Worm (Caenorhabditis elegans): Measurements from ENCODE around the gene srlf-17.

The srlf-17 gene

ce11 chrIV:11149454-11150163 lies 47.1 kb upstream of the srlf-17 start, which contains the start of the genes F01G4.6 and pfd-1 (continued):
- TF ChIP-seq zip-11 (GFP tag; IDR thresholded peaks at IDR 0.05): no peak
- peak; percentile 84 for TF ChIP-seq zag-1 (tag; optimal IDR thresholded peaks at IDR 0.05)
- no peak for TF ChIP-seq aly-2 (tag; optimal IDR thresholded peaks at IDR 0.05)
- no peak for TF ChIP-seq lin-15B (tag; optimal IDR thresholded peaks at IDR 0.05)
- no peak for TF ChIP-seq F44E2.7 (GFP tag; IDR thresholded peaks at IDR 0.05)
- no peak for TF ChIP-seq ceh-82 (tag; optimal IDR thresholded peaks at IDR 0.05)
- TF ChIP-seq pqm-1 (tag; optimal IDR thresholded peaks at IDR 0.05): peak; percentile 9
- peak; percentile 87 for TF ChIP-seq hmg-1.1 (GFP tag; IDR thresholded peaks at IDR 0.05)
- TF ChIP-seq Y5F2A.4 (GFP tag; optimal IDR thresholded peaks at IDR 0.05): no peak
- TF ChIP-seq ceh-28 (tag; optimal IDR thresholded peaks at IDR 0.05): no peak
- TF ChIP-seq ZK337.2 (GFP tag; IDR thresholded peaks at IDR 0.05): no peak
- peak; percentile 91 for TF ChIP-seq arid-1 (GFP tag; conservative IDR thresholded peaks at IDR 0.05)
- peak; percentile 92 for TF ChIP-seq nhr-11 (tag; optimal IDR thresholded peaks at IDR 0.05)
- no peak for TF ChIP-seq nhr-41 (GFP tag; IDR thresholded peaks at IDR 0.05)
- peak; percentile 87 for TF ChIP-seq nhr-28 (tag; optimal IDR thresholded peaks at IDR 0.05)
- no peak for TF ChIP-seq skn-1 (tag; optimal IDR thresholded peaks at IDR 0.05)
- peak; percentile 29 to 89 for TF ChIP-seq hif-1 (tag; optimal IDR thresholded peaks at IDR 0.05)
- peak; percentile 83 for TF ChIP-seq jun-1 (tag; optimal IDR thresholded peaks at IDR 0.05)
- TF ChIP-seq hlh-30 (tag; optimal IDR thresholded peaks at IDR 0.05; ENCODE audit: insufficient read depth): peak; percentile 89
- TF ChIP-seq daf-8 (GFP tag; IDR thresholded peaks at IDR 0.05): no peak
- TF ChIP-seq nhr-6 (tag; optimal IDR thresholded peaks at IDR 0.05): peak; percentile 92
- TF ChIP-seq nhr-237 (tag; optimal IDR thresholded peaks at IDR 0.05): no peak
- TF ChIP-seq nhr-102 (tag; optimal IDR thresholded peaks at IDR 0.05): peak; percentile 83
- TF ChIP-seq ztf-11 (tag; optimal IDR thresholded peaks at IDR 0.05): no peak
- TF ChIP-seq egl-43 (GFP tag; IDR thresholded peaks at IDR 0.05): 0 out of 2 replicates have a peak, but pooled peaks have one; percentile 56
- 0 out of 2 replicates have a peak, but pooled peaks have one; percentile 47 for TF ChIP-seq Y75B8A.6 (GFP tag; IDR thresholded peaks at IDR 0.05)
- TF ChIP-seq tag-97 (GFP tag; IDR thresholded peaks at IDR 0.05): no peak
- no peak for TF ChIP-seq unc-39 (tag; optimal IDR thresholded peaks at IDR 0.05)
- no peak for TF ChIP-seq spr-3 (GFP tag; optimal IDR thresholded peaks at IDR 0.05)
- peak; percentile 24 for TF ChIP-seq ces-1 (GFP tag; optimal IDR thresholded peaks at IDR 0.05)
- TF ChIP-seq ctbp-1 (GFP tag; IDR thresholded peaks at IDR 0.05): peak; percentile 69; the same call in 1 of the 2 replicates
- TF ChIP-seq cey-2 (tag; optimal IDR thresholded peaks at IDR 0.05; ENCODE audit: borderline replicate concordance, insufficient read depth): no peak
- peak; percentile 66 for TF ChIP-seq nhr-48 (tag; optimal IDR thresholded peaks at IDR 0.05)
- no peak for TF ChIP-seq ceh-32 (tag; optimal IDR thresholded peaks at IDR 0.05; ENCODE audit: poor library complexity)
- no peak for TF ChIP-seq daf-19 (GFP tag; conservative IDR thresholded peaks at IDR 0.05)
- TF ChIP-seq F49E8.2 (tag; optimal IDR thresholded peaks at IDR 0.05; ENCODE audit: borderline replicate concordance): no peak
- TF ChIP-seq set-16 (GFP tag; IDR thresholded peaks at IDR 0.05): peak; percentile 18; the same call in 1 of the 2 replicates
- TF ChIP-seq lsy-2 (tag; optimal IDR thresholded peaks at IDR 0.05): peak; percentile 96 to 99
- no peak for TF ChIP-seq nhr-111 (GFP tag; optimal IDR thresholded peaks at IDR 0.05)
- peak; percentile 84 for TF ChIP-seq lin-38 (GFP tag; IDR thresholded peaks at IDR 0.05)
- TF ChIP-seq F10B5.3 (tag; optimal IDR thresholded peaks at IDR 0.05): peak; percentile 33
- no peak for TF ChIP-seq madf-9 (GFP tag; conservative IDR thresholded peaks at IDR 0.05)
- TF ChIP-seq zfp-3 (GFP tag; conservative IDR thresholded peaks at IDR 0.05): peak; percentile 65
- peak; percentile 45 for TF ChIP-seq gei-8 (GFP tag; optimal IDR thresholded peaks at IDR 0.05)
- TF ChIP-seq ceh-20 (GFP tag; IDR thresholded peaks at IDR 0.05): peak; percentile 89
- TF ChIP-seq lin-13 (GFP tag; optimal IDR thresholded peaks at IDR 0.05): peak; percentile 85
- TF ChIP-seq mdl-1 (tag; optimal IDR thresholded peaks at IDR 0.05): peak in 1 of 2 experiments; percentile 60
- TF ChIP-seq vab-7 (GFP tag; IDR thresholded peaks at IDR 0.05): peak; percentile 55; the same call in 1 of the 2 replicates
- peak; percentile 66; the same call in 1 of the 2 replicates for TF ChIP-seq mxl-2 (GFP tag; conservative IDR thresholded peaks at IDR 0.05)
